Worm (Caenorhabditis elegans): ENCODE data around the gene srg-16.

Gene srg-16

ce11 chrII:12473406-12473805 lies 6.5 kb downstream of the srg-16 start, which contains the start of gene srg-17:
srg-17 (plus strand) TSS chrII:12473706.
- TF ChIP-seq aha-1 (tag) = peak; percentile 72
- no peak for TF ChIP-seq nhr-48 (tag; optimal IDR thresholded peaks at IDR 0.05)
- no peak for TF ChIP-seq cey-2 (tag; optimal IDR thresholded peaks at IDR 0.05; ENCODE audit: borderline replicate concordance, insufficient read depth)
- TF ChIP-seq snpc-4 (tag; optimal IDR thresholded peaks at IDR 0.05) = no peak
- TF ChIP-seq lin-13 (GFP tag; optimal IDR thresholded peaks at IDR 0.05) = no peak

- TF ChIP-seq fos-1 (tag; optimal IDR thresholded peaks at IDR 0.05) (no peak), hlh-11 (tag; optimal IDR thresholded peaks at IDR 0.05) (no peak), jun-1 (tag; optimal IDR thresholded peaks at IDR 0.05) (no peak), mxl-3 (GFP tag; optimal IDR thresholded peaks at IDR 0.05) (no peak), gei-8 (GFP tag; optimal IDR thresholded peaks at IDR 0.05) (no peak), nhr-41 (GFP tag; IDR thresholded peaks at IDR 0.05) (no peak), zip-11 (GFP tag; IDR thresholded peaks at IDR 0.05) (no peak)
These were observed 13.9 kb downstream of the srg-16 start, which contains the start of gene arrd-9 for ce11 chrII:12480811-12481210. arrd-9 (minus strand) TSS chrII:12480911.

- TF ChIP-seq nhr-11 (tag; optimal IDR thresholded peaks at IDR 0.05) (no peak), ceh-44 (GFP tag; IDR thresholded peaks at IDR 0.05) (no peak), saeg-2 (GFP tag; IDR thresholded peaks at IDR 0.05) (no peak), egl-27 (tag; optimal IDR thresholded peaks at IDR 0.05) (no peak), aly-2 (tag; optimal IDR thresholded peaks at IDR 0.05) (no peak)
These were observed 14.7 kb downstream of the srg-16 start for ce11 chrII:12481645-12482044.

- no peak for TF ChIP-seq set-16 (GFP tag; IDR thresholded peaks at IDR 0.05)
These were observed 15.7 kb downstream of the srg-16 start, which contains the start of gene fbxb-102 for ce11 chrII:12482622-12483021. fbxb-102 (plus strand) TSS chrII:12482922.

- no peak for TF ChIP-seq nhr-6 (tag; optimal IDR thresholded peaks at IDR 0.05)
- TF ChIP-seq F26F4.8 (GFP tag; conservative IDR thresholded peaks at IDR 0.05) = no peak
- no peak for TF ChIP-seq F44E2.7 (GFP tag; IDR thresholded peaks at IDR 0.05)
- TF ChIP-seq sdz-12 (GFP tag; optimal IDR thresholded peaks at IDR 0.05) = no peak
- TF ChIP-seq set-16 (GFP tag; IDR thresholded peaks at IDR 0.05) = 0 out of 2 replicates have a peak, but pooled peaks have one; percentile 0
- no peak for TF ChIP-seq nhr-42 (GFP tag; IDR thresholded peaks at IDR 0.05)
These were observed 18.1 kb downstream of the srg-16 start, which contains the start of gene F15A4.10 for ce11 chrII:12485060-12485459. F15A4.10 (minus strand) TSS chrII:12485160.

- TF ChIP-seq nhr-25 (tag; optimal IDR thresholded peaks at IDR 0.05; ENCODE audit: borderline replicate concordance, insufficient read depth) = no peak
- TF ChIP-seq fkh-10 (GFP tag; optimal IDR thresholded peaks at IDR 0.05) = no peak
- TF ChIP-seq nhr-42 (GFP tag; IDR thresholded peaks at IDR 0.05) = no peak
- TF ChIP-seq unc-62 (GFP tag; optimal IDR thresholded peaks at IDR 0.05 in 1 of 2) = no peak
- no peak for TF ChIP-seq unc-62 (tag; optimal IDR thresholded peaks at IDR 0.05)
- TF ChIP-seq zag-1 (tag; optimal IDR thresholded peaks at IDR 0.05) = no peak
- TF ChIP-seq madf-9 (GFP tag; conservative IDR thresholded peaks at IDR 0.05) = no peak
- no peak for TF ChIP-seq ZK546.5 (tag; optimal IDR thresholded peaks at IDR 0.05)
- TF ChIP-seq tra-1 (GFP tag; IDR thresholded peaks at IDR 0.05) = no peak
- no peak for TF ChIP-seq nhr-77 (tag; optimal IDR thresholded peaks at IDR 0.05)
These were observed 21.9 kb downstream of the srg-16 start for ce11 chrII:12488810-12489209.

Measured in whole organism, L4 larva.